Worm (Caenorhabditis elegans) whole organism, early embryonic: Measurements from ENCODE around the gene T13B5.9.
"Not testable (repeated sequence)": the region's sequence is repeated elsewhere in the genome, so short reads cannot be mapped to it uniquely, and the experiment has no call there.

Experiments
- B0310.2 ChIP-seq: sonication (generic microtip); optimal IDR thresholded peaks from 2 replicates; lab custom pipeline; 2016; ENCODE audit warnings: mild to moderate bottlenecking, missing genetic modification characterization, missing compliant biosample characterization
- F13C5.2 ChIP-seq: sonication (generic microtip); optimal IDR thresholded peaks from 2 replicates; lab custom pipeline; 2017; ENCODE audit warnings: mild to moderate bottlenecking, missing genetic modification characterization, inconsistent platforms, missing compliant biosample characterization
- aly-1 ChIP-seq: sonication (generic microtip); optimal IDR thresholded peaks from 2 replicates; lab custom pipeline; 2016; ENCODE audit warnings: missing genetic modification characterization, missing compliant biosample characterization
- ama-1 ChIP-seq: fragments of 150-350 bp; optimal IDR thresholded peaks from 2 replicates; lab custom pipeline; 2014
- ceh-13 ChIP-seq: fragments of 200-800 bp; sonication (Bioruptor generic); optimal IDR thresholded peaks from 2 replicates; lab custom pipeline; 2018; ENCODE audit warnings: mild to moderate bottlenecking, missing genetic modification characterization, missing compliant biosample characterization
- ceh-36 ChIP-seq: sonication (generic microtip); optimal IDR thresholded peaks from 2 replicates; lab custom pipeline; 2016; ENCODE audit warnings: missing genetic modification characterization, inconsistent platforms, missing compliant biosample characterization
- ets-7 ChIP-seq: sonication (generic microtip); optimal IDR thresholded peaks from 2 replicates; lab custom pipeline; 2016; ENCODE audit warnings: missing genotype, missing genetic modification characterization, missing compliant biosample characterization
- flt-1 ChIP-seq: fragments of 200-800 bp; sonication (Bioruptor generic); IDR thresholded peaks from 2 replicates; pipeline ENCODE4 v1.3.6; 2022; ENCODE audit warnings: missing genetic modification characterization, missing compliant biosample characterization
- hmbx-1 ChIP-seq: sonication (generic microtip); optimal IDR thresholded peaks from 2 replicates; lab custom pipeline; 2016; ENCODE audit warnings: mild to moderate bottlenecking, missing genetic modification characterization, missing compliant biosample characterization
- hmg-4 ChIP-seq: fragments of 200-800 bp; sonication (Bioruptor generic); optimal IDR thresholded peaks from 2 replicates; lab custom pipeline; 2018; ENCODE audit warnings: mild to moderate bottlenecking, missing genetic modification characterization, missing compliant biosample characterization
- hnd-1 ChIP-seq: sonication (generic microtip); optimal IDR thresholded peaks from 2 replicates; lab custom pipeline; 2016; ENCODE audit warnings: missing genetic modification characterization, missing compliant biosample characterization
- pes-1 ChIP-seq: fragments of 200-800 bp; sonication (Bioruptor generic); IDR thresholded peaks from 2 replicates; pipeline ENCODE4 v1.3.6; 2022; ENCODE audit warnings: missing genetic modification reagents, missing genetic modification characterization, missing compliant biosample characterization
- scrt-1 ChIP-seq: fragments of 200-800 bp; sonication (Bioruptor generic); IDR thresholded peaks from 2 replicates; pipeline ENCODE4 v1.3.6; 2022; ENCODE audit warnings: missing genetic modification characterization, missing compliant biosample characterization
- sea-1 ChIP-seq: fragments of 200-800 bp; sonication (Bioruptor generic); conservative IDR thresholded peaks from 2 replicates; pipeline ENCODE4 v1.3.6; 2022; ENCODE audit warnings: missing genetic modification characterization, missing compliant biosample characterization
- tbx-11 ChIP-seq: fragments of 200-800 bp; sonication (Bioruptor generic); IDR thresholded peaks from 2 replicates; pipeline ENCODE4 v1.3.6; 2022; ENCODE audit warnings: missing genetic modification characterization, missing compliant biosample characterization
- tbx-37 ChIP-seq: fragments of 200-800 bp; sonication (Bioruptor generic); conservative IDR thresholded peaks from 2 replicates; pipeline ENCODE4 v1.3.6; 2022; ENCODE audit warnings: missing genetic modification reagents, missing genetic modification characterization, missing compliant biosample characterization
- tra-4 ChIP-seq: sonication (generic microtip); optimal IDR thresholded peaks from 2 replicates; lab custom pipeline; 2017; ENCODE audit warnings: missing genetic modification characterization, missing compliant biosample characterization

T13B5.9 gene

ce11 chrII:1066907-1067306 lies 37.4 kb downstream of the T13B5.9 start, which contains the start of gene K02E7.10:
K02E7.10 (minus strand) TSS chrII:1067007.
- TF ChIP-seq ets-7 (no peak), tbx-37 (GFP tag; lab: Robert Waterston, UW) (no peak), pes-1 (GFP tag; lab: Robert Waterston, UW) (no peak), ceh-36 (tag; lab: Kevin White, UChicago) (no peak), F13C5.2 (tag; lab: Kevin White, UChicago) (no peak), hnd-1 (no peak), hmg-4 (GFP tag; lab: Kevin White, UChicago) (no peak), tra-4 (tag; lab: Kevin White, UChicago) (no peak), ama-1 (lab: Kevin White, UChicago) (no peak), ceh-13 (GFP tag; lab: Kevin White, UChicago) (no peak), B0310.2 (tag; lab: Kevin White, UChicago) (no peak), tbx-11 (no peak), aly-1 (tag; lab: Kevin White, UChicago) (no peak), hmbx-1 (no peak), flt-1 (GFP tag; lab: Robert Waterston, UW) (no peak), scrt-1 (no peak), sea-1 (GFP tag; lab: Robert Waterston, UW) (no peak)

ce11 chrII:1063926-1064325 lies 40.4 kb downstream of the T13B5.9 start:
- no peak for TF ChIP-seq ceh-13 (GFP tag; lab: Kevin White, UChicago)

- not testable (repeated sequence) for TF ChIP-seq hmbx-1; hmg-4 (GFP tag; lab: Kevin White, UChicago); tbx-11
These were observed 43.6 kb downstream of the T13B5.9 start, which contains the start of gene btb-10 for ce11 chrII:1060702-1061101. btb-10 (minus strand) TSS chrII:1060802.

DNA sequence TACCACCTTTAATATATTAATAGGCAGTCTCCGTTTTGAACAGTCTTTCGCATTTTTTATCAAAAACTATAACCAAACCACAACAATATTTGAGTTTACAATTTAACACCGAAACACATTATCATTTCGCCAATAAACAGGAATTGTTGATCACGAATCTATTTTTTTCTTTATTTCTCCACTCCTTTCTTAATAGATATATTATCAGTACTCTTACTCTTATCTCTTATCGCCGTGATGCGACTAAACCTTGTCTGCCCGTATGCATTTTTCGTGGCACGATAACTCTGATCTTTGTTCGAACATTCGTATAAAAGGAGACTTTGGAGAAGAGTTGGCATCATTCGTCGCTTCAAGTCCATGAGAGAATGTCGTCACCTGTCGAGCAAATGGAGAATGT lies 47.5 kb downstream of the T13B5.9 start:
- TF ChIP-seq ama-1 (lab: Kevin White, UChicago) (no peak), tbx-37 (GFP tag; lab: Robert Waterston, UW) (no peak), pes-1 (GFP tag; lab: Robert Waterston, UW) (no peak), scrt-1 (no peak), sea-1 (GFP tag; lab: Robert Waterston, UW) (no peak), F13C5.2 (tag; lab: Kevin White, UChicago) (no peak), aly-1 (tag; lab: Kevin White, UChicago) (no peak), hmbx-1 (no peak), ceh-36 (tag; lab: Kevin White, UChicago) (no peak), ceh-13 (GFP tag; lab: Kevin White, UChicago) (no peak), hnd-1 (no peak), flt-1 (GFP tag; lab: Robert Waterston, UW) (no peak), B0310.2 (tag; lab: Kevin White, UChicago) (no peak), hmg-4 (GFP tag; lab: Kevin White, UChicago) (no peak), ets-7 (no peak), tra-4 (tag; lab: Kevin White, UChicago) (no peak), tbx-11 (no peak)

DNA sequence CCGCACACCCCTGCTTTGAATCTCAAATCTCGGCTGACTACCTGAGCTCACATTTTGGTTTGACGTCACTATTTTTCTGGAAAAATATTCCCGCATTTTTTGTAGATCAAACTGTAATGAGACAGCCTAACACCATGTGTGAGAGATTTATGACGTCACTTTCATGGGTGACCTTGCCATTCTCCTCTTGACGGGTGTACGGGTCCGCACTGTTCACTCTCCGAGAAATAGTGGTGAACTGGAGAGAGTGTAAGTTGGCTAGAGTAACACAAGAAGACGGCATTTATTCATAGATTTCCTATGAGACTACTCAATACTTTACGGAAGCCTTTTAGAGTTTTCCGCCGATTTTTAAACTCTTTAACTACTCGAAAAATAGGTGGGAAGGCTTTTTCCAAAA lies 49.6 kb downstream of the T13B5.9 start, which contains the start of gene K02E7.7:
Gene K02E7.7, plus strand, starts transcription at position 301 of the 400 bp plus-strand sequence.
- TF ChIP-seq tbx-37 (GFP tag; lab: Robert Waterston, UW); ama-1 (lab: Kevin White, UChicago); hmbx-1: not testable (repeated sequence)
